Worm (Caenorhabditis elegans) whole organism, L3 larva: Measurements from ENCODE around the gene C50F4.10.

Source experiments
- fos-1 ChIP-seq: fragments of 150-350 bp; optimal IDR thresholded peaks from 2 replicates; lab custom pipeline; 2014; ENCODE audit warnings: missing biosample characterization, missing genetic modification characterization
- nhr-12 ChIP-seq: fragments of 150-350 bp; optimal IDR thresholded peaks from 2 replicates; lab custom pipeline; 2014; ENCODE audit warnings: missing biosample characterization, missing genetic modification characterization
- skn-1 ChIP-seq: fragments of 150-350 bp; optimal IDR thresholded peaks from 2 replicates; lab custom pipeline; 2014; ENCODE audit warnings: missing biosample characterization, missing genetic modification characterization

DNA sequence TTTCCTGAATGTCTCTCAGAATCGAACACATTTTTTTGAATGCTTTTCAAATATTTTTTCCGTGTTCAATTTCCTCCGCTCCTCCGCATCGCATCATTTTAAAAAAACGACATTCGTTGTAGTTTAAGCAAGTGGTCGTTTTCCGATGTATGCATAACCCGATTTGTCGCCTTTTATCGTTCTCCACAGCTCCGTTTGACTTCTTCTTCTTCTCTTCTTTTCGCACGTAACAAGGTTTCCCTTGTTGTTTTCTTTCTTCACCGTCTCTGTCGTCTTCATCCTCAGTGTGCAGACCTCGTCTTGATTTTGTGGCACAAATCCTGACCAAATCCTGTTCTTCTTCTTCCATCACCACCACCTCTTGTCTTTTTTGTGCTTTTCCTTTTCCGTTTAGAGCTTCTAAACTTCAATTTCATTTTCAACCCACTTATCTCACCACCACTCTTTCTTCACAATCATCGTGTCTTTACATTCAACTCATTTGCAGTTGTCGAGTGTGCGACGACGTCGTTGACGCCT lies 47.6 kb downstream of the C50F4.10 start, which contains the start of gene K06A4.2:
- no peak for TF ChIP-seq fos-1 (tag; lab: Kevin White, UChicago)
- no peak for TF ChIP-seq nhr-12 (tag; lab: Kevin White, UChicago)
- TF ChIP-seq skn-1 (tag; lab: Kevin White, UChicago) = no peak
